Worm (Caenorhabditis elegans): ENCODE data around the gene C06B8.2.

The C06B8.2 gene

DNA sequence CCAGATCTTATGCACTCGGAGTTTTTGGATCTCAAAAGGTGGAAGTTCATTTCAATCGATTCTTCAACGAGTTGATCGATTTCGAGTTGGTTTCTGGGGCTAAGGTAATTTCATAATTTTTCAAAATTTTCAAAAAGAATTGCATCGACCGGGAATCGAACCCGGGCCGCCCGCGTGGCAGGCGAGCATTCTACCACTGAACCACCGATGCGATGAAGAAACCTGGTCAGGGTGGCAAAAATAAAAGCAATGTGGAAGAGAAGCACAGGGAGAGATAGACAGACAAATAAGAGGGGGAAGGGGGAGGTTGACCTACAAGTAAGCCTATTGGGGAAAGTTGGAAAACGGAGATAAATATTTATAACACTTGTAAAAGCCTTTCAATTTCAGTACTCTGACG, 26.5 kb upstream of the C06B8.2 start (continued):
- TF ChIP-seq nhr-77 (tag; optimal IDR thresholded peaks at IDR 0.05) (no peak), jun-1 (tag; optimal IDR thresholded peaks at IDR 0.05) (no peak), ceh-82 (tag; optimal IDR thresholded peaks at IDR 0.05) (no peak), cey-2 (tag; optimal IDR thresholded peaks at IDR 0.05; ENCODE audit: borderline replicate concordance, insufficient read depth) (no peak), mdt-29 (GFP tag; IDR thresholded peaks at IDR 0.05) (no peak), ces-1 (GFP tag; optimal IDR thresholded peaks at IDR 0.05) (no peak), daf-12 (tag; optimal IDR thresholded peaks at IDR 0.05) (no peak), dmd-6 (GFP tag; IDR thresholded peaks at IDR 0.05) (peak; percentile 67), rbr-2 (tag; optimal IDR thresholded peaks at IDR 0.05) (peak; percentile 55), skn-1 (tag; optimal IDR thresholded peaks at IDR 0.05) (no peak), snpc-1.2 (GFP tag; IDR thresholded peaks at IDR 0.05) (peak; percentile 77), lin-29 (GFP tag; IDR thresholded peaks at IDR 0.05) (no peak), zag-1 (tag; optimal IDR thresholded peaks at IDR 0.05) (no peak), nhr-76 (tag; optimal IDR thresholded peaks at IDR 0.05) (no peak), hif-1 (tag; optimal IDR thresholded peaks at IDR 0.05) (no peak), nhr-6 (tag; optimal IDR thresholded peaks at IDR 0.05) (no peak)

DNA sequence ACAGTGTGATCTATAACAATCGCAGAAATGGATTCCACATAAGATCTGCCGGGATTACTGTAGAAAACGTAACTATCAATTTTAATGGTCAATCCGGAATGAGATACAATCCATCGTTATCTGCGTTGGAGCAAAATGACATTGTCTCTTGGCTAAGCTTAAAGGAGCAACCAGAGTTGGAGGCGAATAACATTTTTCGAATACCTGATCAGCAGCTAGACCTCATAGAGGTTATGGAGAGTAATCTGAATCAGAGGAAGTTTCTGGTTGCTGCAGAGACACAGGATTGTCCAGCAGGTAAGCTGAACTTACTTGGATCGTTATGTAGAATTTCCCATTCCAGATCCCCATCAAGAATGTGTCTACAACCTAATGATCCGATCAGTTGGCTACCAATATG, 25.1 kb upstream of the C06B8.2 start:
- TF ChIP-seq nhr-11 (tag; optimal IDR thresholded peaks at IDR 0.05) (no peak), unc-62 (GFP tag; optimal IDR thresholded peaks at IDR 0.05 in 1 of 2) (peak in 1 of 2 experiments; percentile 76), unc-62 (tag; optimal IDR thresholded peaks at IDR 0.05) (no peak)

DNA sequence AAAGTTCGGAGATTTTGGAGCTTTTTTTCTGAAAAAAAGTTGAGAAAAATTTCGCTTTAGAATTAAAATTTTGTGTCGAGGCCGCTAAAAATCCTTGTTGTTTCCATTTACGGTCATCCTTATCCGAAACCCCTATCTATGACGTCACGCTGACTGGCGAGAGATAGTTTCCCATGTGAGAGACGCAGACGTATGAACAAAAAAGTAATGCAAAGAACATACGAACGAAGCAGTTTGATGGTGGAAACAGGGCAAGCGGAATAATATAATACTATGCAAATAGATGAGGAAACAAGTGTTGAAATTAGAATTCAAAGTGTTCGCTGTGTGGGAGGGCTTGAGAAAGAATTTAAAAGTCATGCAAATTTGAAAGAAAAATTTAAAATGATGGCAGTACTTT, 20.6 kb upstream of the C06B8.2 start:
- TF ChIP-seq mes-2 (tag; optimal IDR thresholded peaks at IDR 0.05; ENCODE audit: poor library complexity, severe bottlenecking) (peak; percentile 1), dve-1 (tag; optimal IDR thresholded peaks at IDR 0.05; ENCODE audit: insufficient read depth) (peak; percentile 50), Y105C5A.15 (GFP tag; IDR thresholded peaks at IDR 0.05) (no peak), daf-16 (GFP tag; optimal IDR thresholded peaks at IDR 0.05) (no peak), daf-16 (tag; optimal IDR thresholded peaks at IDR 0.05) (peak; percentile 51), hlh-11 (tag; optimal IDR thresholded peaks at IDR 0.05) (peak; percentile 24), ceh-20 (GFP tag; IDR thresholded peaks at IDR 0.05) (no peak)

DNA sequence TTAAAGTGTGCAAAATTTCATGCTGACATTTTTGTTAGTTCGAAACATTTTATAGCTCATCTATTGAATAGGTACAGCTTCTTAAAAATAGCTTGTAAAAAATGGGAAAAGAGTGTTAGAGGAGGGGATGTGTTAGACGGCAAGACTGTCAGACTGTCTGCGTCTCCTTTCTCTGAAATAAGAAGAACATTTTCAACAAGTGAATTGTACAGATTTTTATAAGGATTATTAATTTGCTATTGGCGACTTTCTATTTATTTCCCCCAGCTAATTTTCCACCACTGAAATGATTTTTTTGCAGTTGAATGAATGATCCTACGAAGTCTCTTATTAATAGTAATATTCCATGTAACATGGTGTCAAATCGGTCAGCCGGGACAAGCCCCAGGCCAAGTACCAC, 19.9 kb upstream of the C06B8.2 start, which contains the start of gene C06B8.7:
C06B8.7 (plus strand) TSS at position 301 of the 400 bp plus-strand sequence.
- no peak for TF ChIP-seq dpl-1 (GFP tag; optimal IDR thresholded peaks at IDR 0.05)

DNA sequence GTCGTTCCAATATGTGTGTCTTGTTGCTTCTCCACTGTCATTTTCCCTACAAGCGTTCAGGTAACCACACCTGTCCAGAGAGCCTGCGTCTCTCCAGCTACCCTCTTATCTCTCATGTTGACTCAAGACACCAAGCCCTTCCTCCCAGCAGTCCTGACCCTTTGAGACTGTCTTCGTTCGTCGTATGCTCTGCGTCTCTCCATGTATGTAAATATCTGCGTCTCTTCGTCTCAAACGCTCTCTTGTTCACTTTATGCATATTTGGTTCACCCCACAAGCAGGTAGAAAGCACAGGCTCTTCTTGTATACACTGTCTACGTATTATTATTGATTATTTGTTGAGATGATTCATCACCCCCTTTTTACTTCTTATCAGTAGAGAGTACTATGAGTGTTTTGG, 19.2 kb upstream of the C06B8.2 start:
- TF ChIP-seq lin-39 (tag; optimal IDR thresholded peaks at IDR 0.05) (no peak), mep-1 (tag; optimal IDR thresholded peaks at IDR 0.05) (no peak), spr-3 (GFP tag; optimal IDR thresholded peaks at IDR 0.05) (no peak), zip-2 (tag; optimal IDR thresholded peaks at IDR 0.05) (no peak), ceh-20 (GFP tag; IDR thresholded peaks at IDR 0.05) (no peak), Y105C5A.15 (GFP tag; IDR thresholded peaks at IDR 0.05) (no peak), daf-12 (tag; optimal IDR thresholded peaks at IDR 0.05) (no peak), rbr-2 (tag; optimal IDR thresholded peaks at IDR 0.05) (peak; percentile 7), lin-29 (GFP tag; IDR thresholded peaks at IDR 0.05) (no peak), T26A8.4 (GFP tag; IDR thresholded peaks at IDR 0.05) (peak; percentile 57), fos-1 (tag; optimal IDR thresholded peaks at IDR 0.05) (peak; percentile 56), saeg-2 (GFP tag; IDR thresholded peaks at IDR 0.05) (no peak), nhr-41 (GFP tag; IDR thresholded peaks at IDR 0.05) (peak; percentile 95), Y5F2A.4 (GFP tag; optimal IDR thresholded peaks at IDR 0.05) (no peak), madf-9 (GFP tag; conservative IDR thresholded peaks at IDR 0.05) (no peak), nhr-77 (tag; optimal IDR thresholded peaks at IDR 0.05) (no peak), pqm-1 (tag; optimal IDR thresholded peaks at IDR 0.05) (peak; percentile 59), daf-19 (GFP tag; conservative IDR thresholded peaks at IDR 0.05) (no peak), unc-39 (tag; optimal IDR thresholded peaks at IDR 0.05) (no peak), R02D3.7 (tag; optimal IDR thresholded peaks at IDR 0.05) (no peak), madf-5 (GFP tag; IDR thresholded peaks at IDR 0.05) (no peak), ztf-7 (tag; optimal IDR thresholded peaks at IDR 0.05) (no peak), dmd-6 (GFP tag; IDR thresholded peaks at IDR 0.05) (no peak; the same call in 1 of the 2 replicates), ceh-44 (GFP tag; IDR thresholded peaks at IDR 0.05) (no peak), unc-62 (GFP tag; optimal IDR thresholded peaks at IDR 0.05 in 1 of 2) (no peak), unc-62 (tag; optimal IDR thresholded peaks at IDR 0.05) (no peak), nhr-48 (tag; optimal IDR thresholded peaks at IDR 0.05) (peak; percentile 71), dve-1 (tag; optimal IDR thresholded peaks at IDR 0.05; ENCODE audit: insufficient read depth) (peak; percentile 90)

Data from whole organism, L4 larva.